Fruit fly (Drosophila melanogaster): ENCODE measurements around the gene CG10657.

The CG10657 gene

dm6 chr3L:12526433-12527113 lies 29.6 kb upstream of the CG10657 start, which contains the start of gene eIF2beta (continued):
- TF ChIP-seq CG6813 (GFP tag; optimal IDR thresholded peaks at IDR 0.05) (peak; percentile 38), CG6654 (GFP tag; optimal IDR thresholded peaks at IDR 0.05) (peak; percentile 30), Hsf (GFP tag; optimal IDR thresholded peaks at IDR 0.05) (peak; percentile 45), Adf1 (GFP tag; IDR thresholded peaks at IDR 0.05) (no peak; the same call in 1 of the 2 replicates), aop (GFP tag; IDR thresholded peaks at IDR 0.05) (no peak), klu (GFP tag; IDR thresholded peaks at IDR 0.05) (no peak), tll (GFP tag; optimal IDR thresholded peaks at IDR 0.05) (no peak), CG10543 (GFP tag; optimal IDR thresholded peaks at IDR 0.05) (peak; percentile 27), dan (GFP tag; IDR thresholded peaks at IDR 0.05) (no peak), scrt (GFP tag; optimal IDR thresholded peaks at IDR 0.05) (peak; percentile 11), trem (tag; optimal IDR thresholded peaks at IDR 0.05) (peak; percentile 80), CG8359 (GFP tag; optimal IDR thresholded peaks at IDR 0.05; ENCODE audit: borderline replicate concordance) (no peak), phol (tag; optimal IDR thresholded peaks at IDR 0.05) (peak; percentile 5), CG14860 (GFP tag; IDR thresholded peaks at IDR 0.05; ENCODE audit: partially characterized antibody) (no peak), cad (GFP tag; optimal IDR thresholded peaks at IDR 0.05) (no peak), CG17912 (GFP tag; optimal IDR thresholded peaks at IDR 0.05) (peak; percentile 49), CG14050 (GFP tag; IDR thresholded peaks at IDR 0.05) (no peak; the same call in 2 of the 3 replicates), CG13624 (GFP tag; optimal IDR thresholded peaks at IDR 0.05) (peak; percentile 6), caup (GFP tag; optimal IDR thresholded peaks at IDR 0.05; ENCODE audit: severe bottlenecking) (peak; percentile 16), Sox100B (GFP tag; optimal IDR thresholded peaks at IDR 0.05) (peak; percentile 56), pan (optimal IDR thresholded peaks at IDR 0.05) (no peak), pan (GFP tag; optimal IDR thresholded peaks at IDR 0.05 in 1 of 2, IDR thresholded peaks at IDR 0.05 in 1 of 2) (peak in 1 of 2 experiments; percentile 48), Sin3A (optimal IDR thresholded peaks at IDR 0.05) (peak; percentile 55), MTF-1 (GFP tag; optimal IDR thresholded peaks at IDR 0.05; ENCODE audit: borderline replicate concordance) (peak; percentile 79), ab (GFP tag; optimal IDR thresholded peaks at IDR 0.05) (no peak), CG30403 (GFP tag; optimal IDR thresholded peaks at IDR 0.05) (no peak), CG12769 (tag; optimal IDR thresholded peaks at IDR 0.05) (no peak), sim (GFP tag; IDR thresholded peaks at IDR 0.05) (0 out of 2 replicates have a peak, but pooled peaks have one; percentile 8), Side (GFP tag; optimal IDR thresholded peaks at IDR 0.05) (peak; percentile 10), GATAe (GFP tag; conservative IDR thresholded peaks at IDR 0.05) (no peak), bsh (GFP tag; optimal IDR thresholded peaks at IDR 0.05) (peak in 1 of 2 experiments; percentile 20), zf30C (GFP tag; optimal IDR thresholded peaks at IDR 0.05) (no peak), sna (GFP tag; IDR thresholded peaks at IDR 0.05; ENCODE audit: partially characterized antibody) (no peak), CG30020 (tag; optimal IDR thresholded peaks at IDR 0.05) (peak; percentile 35), kah (GFP tag; optimal IDR thresholded peaks at IDR 0.05) (peak; percentile 43), Gsc (GFP tag; IDR thresholded peaks at IDR 0.05) (no peak), vnd (GFP tag; IDR thresholded peaks at IDR 0.05; ENCODE audit: partially characterized antibody) (no peak), Hr51 (GFP tag; optimal IDR thresholded peaks at IDR 0.05) (peak in 1 of 2 experiments; percentile 38), so (GFP tag; IDR thresholded peaks at IDR 0.05) (0 out of 3 replicates have a peak, but pooled peaks have one; percentile 35), seq (GFP tag; IDR thresholded peaks at IDR 0.05) (no peak), Vsx1 (GFP tag; optimal IDR thresholded peaks at IDR 0.05) (no peak), CG15479 (GFP tag; optimal IDR thresholded peaks at IDR 0.05) (peak; percentile 14), Dek (tag; optimal IDR thresholded peaks at IDR 0.05) (no peak), CG12236 (GFP tag; optimal IDR thresholded peaks at IDR 0.05) (no peak), vvl (GFP tag; IDR thresholded peaks at IDR 0.05) (peak; percentile 47; the same call in 1 of the 2 replicates), ara (GFP tag; IDR thresholded peaks at IDR 0.05) (no peak), lmd (GFP tag; IDR thresholded peaks at IDR 0.05) (no peak), h (optimal IDR thresholded peaks at IDR 0.05) (no peak), crc (GFP tag; optimal IDR thresholded peaks at IDR 0.05) (peak; percentile 37)

All from whole organism, embryonic.